Fruit fly (Drosophila melanogaster): ENCODE measurements around the gene CG34377.

CG34377 gene

dm6 chr3R:22356464-22357410 lies 32.8 kb upstream of the CG34377 start, which contains the start of gene Sar1 (continued):
- no peak for TF ChIP-seq Sox100B (GFP tag; optimal IDR thresholded peaks at IDR 0.05)
- peak; percentile 51 for TF ChIP-seq fu2 (GFP tag; optimal IDR thresholded peaks at IDR 0.05)
- TF ChIP-seq bigmax (GFP tag; optimal IDR thresholded peaks at IDR 0.05) = no peak
- no peak for TF ChIP-seq Oaz (GFP tag; IDR thresholded peaks at IDR 0.05)
- TF ChIP-seq schlank (tag; optimal IDR thresholded peaks at IDR 0.05) = no peak
- peak; percentile 98 for TF ChIP-seq CG9797 (GFP tag; optimal IDR thresholded peaks at IDR 0.05)
- TF ChIP-seq Eip74EF (GFP tag; optimal IDR thresholded peaks at IDR 0.05) = peak in 1 of 2 experiments; percentile 83
- TF ChIP-seq CG10209 (GFP tag; optimal IDR thresholded peaks at IDR 0.05) = no peak
- peak; percentile 60 for TF ChIP-seq CG3163 (GFP tag; optimal IDR thresholded peaks at IDR 0.05)
- peak; percentile 55 for TF ChIP-seq CG9437 (GFP tag; optimal IDR thresholded peaks at IDR 0.05)
- no peak for TF ChIP-seq Hr78 (GFP tag; optimal IDR thresholded peaks at IDR 0.05)
- peak; percentile 92 for TF ChIP-seq Sry-δ (GFP tag; optimal IDR thresholded peaks at IDR 0.05)
- 0 out of 2 replicates have a peak, but pooled peaks have one; percentile 9 for TF ChIP-seq CG32532 (GFP tag; IDR thresholded peaks at IDR 0.05)
- TF ChIP-seq sisA (GFP tag; IDR thresholded peaks at IDR 0.05) = peak; percentile 53
- peak; percentile 89 for TF ChIP-seq CG11560 (tag; IDR thresholded peaks at IDR 0.05)
- peak; percentile 29 for TF ChIP-seq CG8478 (optimal IDR thresholded peaks at IDR 0.05)
- peak; percentile 51 for TF ChIP-seq CG12391 (tag; optimal IDR thresholded peaks at IDR 0.05)
- no peak for TF ChIP-seq lov (optimal IDR thresholded peaks at IDR 0.05)
- no peak for TF ChIP-seq lov (GFP tag; IDR thresholded peaks at IDR 0.05)
- no peak for TF ChIP-seq dimm (GFP tag; IDR thresholded peaks at IDR 0.05)
- TF ChIP-seq cg (GFP tag; optimal IDR thresholded peaks at IDR 0.05) = peak; percentile 96
- peak; percentile 95 for TF ChIP-seq CG6791 (GFP tag; IDR thresholded peaks at IDR 0.05; ENCODE audit: partially characterized antibody)
- no peak for TF ChIP-seq CG12236 (GFP tag; optimal IDR thresholded peaks at IDR 0.05)
- TF ChIP-seq CHES-1-like (GFP tag; optimal IDR thresholded peaks at IDR 0.05) = peak; percentile 62
- peak; percentile 98 for TF ChIP-seq amos (GFP tag; IDR thresholded peaks at IDR 0.05; ENCODE audit: partially characterized antibody)
- TF ChIP-seq CG12104 (GFP tag; optimal IDR thresholded peaks at IDR 0.05) = no peak
- no peak for TF ChIP-seq tio (GFP tag; optimal IDR thresholded peaks at IDR 0.05)
- peak; percentile 80 for TF ChIP-seq vnd (GFP tag; IDR thresholded peaks at IDR 0.05; ENCODE audit: partially characterized antibody)
- peak; percentile 55 for TF ChIP-seq CG32772 (GFP tag; IDR thresholded peaks at IDR 0.05)
- TF ChIP-seq pzg (GFP tag; optimal IDR thresholded peaks at IDR 0.05) = peak; percentile 100
- TF ChIP-seq zf30C (GFP tag; optimal IDR thresholded peaks at IDR 0.05) = no peak
- no peak for TF ChIP-seq CG3995 (GFP tag; optimal IDR thresholded peaks at IDR 0.05)
- TF ChIP-seq Pdp1 (GFP tag; optimal IDR thresholded peaks at IDR 0.05) = peak in 1 of 2 experiments; percentile 59
- TF ChIP-seq HmgZ (tag; optimal IDR thresholded peaks at IDR 0.05) = peak; percentile 92
- TF ChIP-seq Side (GFP tag; optimal IDR thresholded peaks at IDR 0.05) = no peak
- peak; percentile 100 for TF ChIP-seq Dp (GFP tag; optimal IDR thresholded peaks at IDR 0.05)
- TF ChIP-seq inv (GFP tag; IDR thresholded peaks at IDR 0.05; ENCODE audit: partially characterized antibody) = peak; percentile 89
- TF ChIP-seq Bgb (GFP tag; IDR thresholded peaks at IDR 0.05; ENCODE audit: partially characterized antibody) = peak; percentile 97
- TF ChIP-seq CG17359 (tag; optimal IDR thresholded peaks at IDR 0.05) = no peak
- no peak for TF ChIP-seq stc (GFP tag; IDR thresholded peaks at IDR 0.05)
- TF ChIP-seq Gsc (GFP tag; IDR thresholded peaks at IDR 0.05) = no peak
- no peak for TF ChIP-seq Fer3 (tag; optimal IDR thresholded peaks at IDR 0.05)
- TF ChIP-seq Hey (tag; optimal IDR thresholded peaks at IDR 0.05) = no peak
- TF ChIP-seq Atf6 (GFP tag; IDR thresholded peaks at IDR 0.05) = no peak
- TF ChIP-seq ham (GFP tag; IDR thresholded peaks at IDR 0.05) = no peak; the same call in 1 of the 2 replicates
- TF ChIP-seq Hr39 (optimal IDR thresholded peaks at IDR 0.05) = no peak
- TF ChIP-seq phol (tag; optimal IDR thresholded peaks at IDR 0.05) = peak; percentile 73
- TF ChIP-seq NK7.1 (GFP tag; optimal IDR thresholded peaks at IDR 0.05) = no peak
- TF ChIP-seq CG8089 (GFP tag; optimal IDR thresholded peaks at IDR 0.05) = no peak
